Comparison of ENCODE assay signal across 5 worm cellular contexts in the genomic region with DNA sequence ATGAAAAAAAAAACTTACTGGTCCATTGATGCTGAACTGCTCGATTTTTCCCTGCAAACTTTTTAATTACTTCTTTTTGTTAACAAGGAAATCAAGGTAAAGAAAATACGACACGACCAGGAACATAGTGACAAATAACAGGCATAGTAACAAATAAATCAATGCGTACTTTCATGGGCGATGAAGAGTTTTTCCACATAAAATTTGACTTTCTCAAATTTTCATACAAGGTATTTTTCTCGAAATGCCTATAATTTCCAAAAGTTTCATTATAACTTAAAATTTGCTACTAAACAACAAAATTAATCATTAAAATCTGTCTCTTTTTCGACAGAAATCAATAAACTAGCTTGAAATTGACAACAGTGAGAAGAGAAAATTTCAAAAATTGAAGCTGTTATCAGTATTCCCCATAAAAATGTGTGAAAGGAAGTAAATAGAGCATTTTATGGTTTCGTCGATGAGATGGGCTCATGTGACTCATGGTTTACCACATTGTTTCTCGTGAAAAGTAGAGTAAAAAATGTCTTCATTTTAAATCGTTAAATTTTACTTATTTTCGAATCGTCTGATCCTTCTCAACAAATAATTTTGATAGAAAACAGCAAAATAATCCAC.
TF ChIP-seq lines count a peak whose summit lies in the region.

A gene (minus strand): TSS at position 51 of the 618 bp plus-strand sequence.

TF ChIP-seq in whole organism, L1 larva, 84 proteins besides CTCF, POLR2A, EP300 and RAD21:
- no peak for TF ChIP-seq pax-3 (tag; optimal IDR thresholded peaks at IDR 0.05; lab: Kevin White, UChicago)
- TF ChIP-seq xbp-1 (tag; optimal IDR thresholded peaks at IDR 0.05; lab: Kevin White, UChicago), result no peak
- no peak for TF ChIP-seq C34B4.2 (tag; optimal IDR thresholded peaks at IDR 0.05; lab: Kevin White, UChicago)
- TF ChIP-seq alr-1 (tag; optimal IDR thresholded peaks at IDR 0.05; lab: Kevin White, UChicago; ENCODE audit: borderline replicate concordance), result no peak
- no peak for TF ChIP-seq irx-1 (tag; optimal IDR thresholded peaks at IDR 0.05; lab: Kevin White, UChicago)
- peak; percentile 25 for TF ChIP-seq elt-2 (tag; optimal IDR thresholded peaks at IDR 0.05; lab: Kevin White, UChicago)
- TF ChIP-seq unc-86 (tag; optimal IDR thresholded peaks at IDR 0.05; lab: Kevin White, UChicago), result no peak

TF ChIP-seq in whole organism, L2 larva, 48 proteins besides CTCF, POLR2A, EP300 and RAD21:
- TF ChIP-seq fos-1 (tag; optimal IDR thresholded peaks at IDR 0.05; lab: Kevin White, UChicago) (peak; percentile 51), crh-2 (tag; optimal IDR thresholded peaks at IDR 0.05; lab: Kevin White, UChicago) (no peak)

TF ChIP-seq in whole organism, L3 larva, 47 proteins besides CTCF, POLR2A, EP300 and RAD21:
- TF ChIP-seq elt-2 (tag; optimal IDR thresholded peaks at IDR 0.05; lab: Kevin White, UChicago) (peak; percentile 67), nhr-12 (tag; optimal IDR thresholded peaks at IDR 0.05; lab: Kevin White, UChicago) (no peak), pha-4 (tag; optimal IDR thresholded peaks at IDR 0.05; lab: Kevin White, UChicago) (peak; percentile 44)

TF ChIP-seq in whole organism, L4 larva, 104 proteins besides CTCF, POLR2A, EP300 and RAD21:
- TF ChIP-seq daf-16 (GFP tag; optimal IDR thresholded peaks at IDR 0.05; lab: Kevin White, UChicago), result no peak
- TF ChIP-seq daf-16 (tag; optimal IDR thresholded peaks at IDR 0.05; lab: Kevin White, UChicago), result peak; percentile 95
- no peak for TF ChIP-seq dmd-8 (GFP tag; IDR thresholded peaks at IDR 0.05; lab: Robert Waterston, UW)
- TF ChIP-seq nhr-6 (tag; optimal IDR thresholded peaks at IDR 0.05; lab: Kevin White, UChicago), result no peak
- TF ChIP-seq php-3 (GFP tag; IDR thresholded peaks at IDR 0.05; lab: Robert Waterston, UW), result peak; percentile 97
- TF ChIP-seq hlh-11 (tag; optimal IDR thresholded peaks at IDR 0.05; lab: Kevin White, UChicago), result peak; percentile 27
- TF ChIP-seq dve-1 (tag; optimal IDR thresholded peaks at IDR 0.05; lab: Kevin White, UChicago; ENCODE audit: insufficient read depth), result peak; percentile 58
- TF ChIP-seq ceh-20 (GFP tag; IDR thresholded peaks at IDR 0.05; lab: Robert Waterston, UW), result no peak

TF ChIP-seq in whole organism, young adult, 124 proteins besides CTCF, POLR2A, EP300 and RAD21:
- TF ChIP-seq rec-8 (tag; optimal IDR thresholded peaks at IDR 0.05; lab: Kevin White, UChicago) (no peak), tbx-9 (tag; optimal IDR thresholded peaks at IDR 0.05; lab: Kevin White, UChicago; ENCODE audit: borderline replicate concordance) (no peak), ceh-27 (GFP tag; optimal IDR thresholded peaks at IDR 0.05; lab: Kevin White, UChicago) (no peak), let-526 (GFP tag; IDR thresholded peaks at IDR 0.05; lab: Robert Waterston, UW) (no peak), rpc-1 (optimal IDR thresholded peaks at IDR 0.05; lab: Kevin White, UChicago) (no peak), rpc-1 (tag; optimal IDR thresholded peaks at IDR 0.05; lab: Kevin White, UChicago) (no peak), him-1 (tag; optimal IDR thresholded peaks at IDR 0.05; lab: Kevin White, UChicago) (no peak), nhr-80 (tag; optimal IDR thresholded peaks at IDR 0.05; lab: Kevin White, UChicago) (peak; percentile 1)
